Fruit fly (Drosophila melanogaster) whole organism, embryonic: ENCODE data around the gene pps.

Experiments
- CG10147 ChIP-seq: fragments of 200-800 bp; sonication (Bioruptor generic); optimal IDR thresholded peaks from 2 replicates; lab custom pipeline; 2019; ENCODE audit warnings: missing biosample characterization, mild to moderate bottlenecking, missing genetic modification characterization, moderate library complexity
- CG10267 ChIP-seq: fragments of 200-800 bp; sonication (Bioruptor generic); optimal IDR thresholded peaks from 2 replicates; lab custom pipeline; 2018; ENCODE audit warnings: missing biosample characterization, mild to moderate bottlenecking, missing genetic modification characterization, moderate library complexity
- CG11247 ChIP-seq: fragments of 200-800 bp; sonication (Bioruptor generic); IDR thresholded peaks from 2 replicates; pipeline ENCODE4 v1.3.6; 2022; ENCODE audit warnings: missing biosample characterization, missing genetic modification characterization
- CG12942 ChIP-seq: fragments of 200-800 bp; sonication (Bioruptor generic); optimal IDR thresholded peaks from 3 replicates; lab custom pipeline; 2016; ENCODE audit warnings: missing biosample characterization, missing genetic modification characterization
- CG14014 ChIP-seq: fragments of 200-800 bp; sonication (Bioruptor generic); IDR thresholded peaks from 2 replicates; pipeline ENCODE4 v1.3.6; 2022; ENCODE audit warnings: missing biosample characterization, missing genetic modification characterization
- CG16779 ChIP-seq: fragments of 200-800 bp; sonication (Bioruptor generic); IDR thresholded peaks from 2 replicates; pipeline ENCODE4 v1.3.6; 2022; ENCODE audit warnings: missing biosample characterization, missing genetic modification characterization
- CG17359 ChIP-seq: fragments of 200-800 bp; sonication (Bioruptor generic); optimal IDR thresholded peaks from 3 replicates; lab custom pipeline; 2018; ENCODE audit warnings: missing biosample characterization, mild to moderate bottlenecking, missing genetic modification characterization, moderate library complexity
- CG17361 ChIP-seq: fragments of 200-800 bp; sonication (Bioruptor generic); IDR thresholded peaks from 3 replicates; pipeline ENCODE4 v1.3.6; 2022; ENCODE audit warnings: missing biosample characterization, missing genetic modification characterization
- CG2678 ChIP-seq: fragments of 200-800 bp; sonication (Bioruptor generic); optimal IDR thresholded peaks from 3 replicates; lab custom pipeline; 2019; ENCODE audit warnings: missing biosample characterization, mild to moderate bottlenecking, missing genetic modification characterization, moderate library complexity
- CG2889 ChIP-seq: fragments of 200-800 bp; sonication (Bioruptor generic); IDR thresholded peaks from 3 replicates; pipeline ENCODE4 v1.3.6; 2022; ENCODE audit warnings: missing biosample characterization, missing genetic modification characterization
- CG3281 ChIP-seq: fragments of 200-800 bp; sonication (Bioruptor generic); optimal IDR thresholded peaks from 3 replicates; lab custom pipeline; 2017; ENCODE audit warnings: missing biosample characterization, mild to moderate bottlenecking, missing genetic modification characterization
- CG4617 ChIP-seq: fragments of 200-800 bp; sonication (Bioruptor generic); optimal IDR thresholded peaks from 3 replicates; lab custom pipeline; 2016; ENCODE audit warnings: missing biosample characterization, missing genetic modification characterization, borderline replicate concordance
- CG4820 ChIP-seq: fragments of 200-800 bp; sonication (Bioruptor generic); optimal IDR thresholded peaks from 3 replicates; lab custom pipeline; 2016; ENCODE audit warnings: missing biosample characterization, missing genetic modification characterization
- CG6765 ChIP-seq: fragments of 200-800 bp; sonication (Bioruptor generic); optimal IDR thresholded peaks from 3 replicates; lab custom pipeline; 2017; ENCODE audit warnings: missing biosample characterization, mild to moderate bottlenecking, missing genetic modification characterization
- CG7357 ChIP-seq: fragments of 200-800 bp; sonication (Bioruptor generic); IDR thresholded peaks from 3 replicates; pipeline ENCODE4 v1.3.6; 2022; ENCODE audit warnings: missing biosample characterization, missing genetic modification characterization
- CG7556 ChIP-seq: fragments of 200-800 bp; sonication (Bioruptor generic); optimal IDR thresholded peaks from 2 replicates; lab custom pipeline; 2017; ENCODE audit warnings: missing biosample characterization, mild to moderate bottlenecking, missing genetic modification characterization
- CG8089 ChIP-seq: fragments of 200-800 bp; sonication (Bioruptor generic); optimal IDR thresholded peaks from 3 replicates; lab custom pipeline; 2016; ENCODE audit warnings: missing biosample characterization, missing genetic modification characterization
- CG9437 ChIP-seq: fragments of 200-800 bp; sonication (Bioruptor generic); optimal IDR thresholded peaks from 2 replicates; lab custom pipeline; 2018; ENCODE audit warnings: missing biosample characterization, mild to moderate bottlenecking, missing genetic modification characterization
- CG9932 ChIP-seq: fragments of 200-800 bp; sonication (Bioruptor generic); IDR thresholded peaks from 2 replicates; pipeline ENCODE4 v1.3.6; 2022; ENCODE audit warnings: missing biosample characterization, missing genetic modification characterization
- Dek ChIP-seq: fragments of 200-800 bp; sonication (Bioruptor generic); optimal IDR thresholded peaks from 3 replicates; lab custom pipeline; 2019; ENCODE audit warnings: missing biosample characterization, mild to moderate bottlenecking, missing genetic modification characterization, moderate library complexity
- HLHmδ ChIP-seq: fragments of 200-800 bp; sonication (Bioruptor generic); optimal IDR thresholded peaks from 2 replicates; lab custom pipeline; 2018; ENCODE audit warnings: missing biosample characterization, mild to moderate bottlenecking, missing genetic modification characterization, moderate library complexity
- Hey ChIP-seq: fragments of 200-800 bp; sonication (Bioruptor generic); optimal IDR thresholded peaks from 3 replicates; lab custom pipeline; 2018; ENCODE audit warnings: missing biosample characterization, mild to moderate bottlenecking, missing genetic modification characterization
- HmgZ ChIP-seq: fragments of 200-800 bp; sonication (Bioruptor generic); optimal IDR thresholded peaks from 2 replicates; lab custom pipeline; 2018; ENCODE audit warnings: missing biosample characterization, mild to moderate bottlenecking, missing genetic modification characterization
- Hr3 ChIP-seq: fragments of 200-800 bp; sonication (Bioruptor generic); optimal IDR thresholded peaks from 3 replicates; lab custom pipeline; 2016; ENCODE audit warnings: missing biosample characterization, missing genetic modification characterization
- NK7.1 ChIP-seq: fragments of 200-800 bp; sonication (Bioruptor generic); optimal IDR thresholded peaks from 3 replicates; lab custom pipeline; 2016; ENCODE audit warnings: missing biosample characterization, missing genetic modification characterization
- NfI ChIP-seq: fragments of 200-800 bp; sonication (Bioruptor generic); optimal IDR thresholded peaks from 3 replicates; lab custom pipeline; 2018; ENCODE audit warnings: missing biosample characterization, mild to moderate bottlenecking, missing genetic modification characterization, moderate library complexity
- Optix ChIP-seq: fragments of 200-800 bp; sonication (Bioruptor generic); IDR thresholded peaks from 3 replicates; pipeline ENCODE4 v1.3.6; 2022; ENCODE audit warnings: missing biosample characterization, missing genetic modification characterization
- Six4 ChIP-seq: fragments of 200-800 bp; sonication (Bioruptor generic); optimal IDR thresholded peaks from 2 replicates; lab custom pipeline; 2016; ENCODE audit warnings: missing biosample characterization, missing genetic modification characterization
- Sry-δ ChIP-seq: fragments of 200-800 bp; sonication (Bioruptor generic); optimal IDR thresholded peaks from 2 replicates; lab custom pipeline; 2016; ENCODE audit warnings: missing biosample characterization, missing genetic modification characterization
- bigmax ChIP-seq: fragments of 200-800 bp; sonication (Bioruptor generic); optimal IDR thresholded peaks from 2 replicates; lab custom pipeline; 2018; ENCODE audit warnings: missing biosample characterization, mild to moderate bottlenecking, missing genetic modification characterization
- cad ChIP-seq: fragments of >200 bp; optimal IDR thresholded peaks from 2 replicates; lab custom pipeline; 2017; ENCODE audit warnings: missing biosample characterization, missing genetic modification characterization
- croc ChIP-seq: fragments of 200-800 bp; sonication (Bioruptor generic); conservative IDR thresholded peaks from 3 replicates; pipeline ENCODE4 v1.3.6; 2022; ENCODE audit warnings: missing biosample characterization, missing genetic modification characterization
- cwo ChIP-seq: fragments of 200-800 bp; sonication (Bioruptor generic); optimal IDR thresholded peaks from 3 replicates; lab custom pipeline; 2017; ENCODE audit warnings: missing biosample characterization, missing genetic modification characterization, mild to moderate bottlenecking, moderate library complexity, missing genetic modification reagents
- dimm ChIP-seq: fragments of 200-800 bp; sonication (Bioruptor generic); IDR thresholded peaks from 2 replicates; pipeline ENCODE4 v1.3.6; 2022; ENCODE audit warnings: missing biosample characterization, missing genetic modification characterization
- gem ChIP-seq: fragments of 200-800 bp; sonication (Bioruptor generic); optimal IDR thresholded peaks from 2 replicates; lab custom pipeline; 2019; ENCODE audit warnings: missing biosample characterization, mild to moderate bottlenecking, missing genetic modification characterization, moderate library complexity
- jing ChIP-seq: fragments of 200-800 bp; sonication (Bioruptor generic); optimal IDR thresholded peaks from 2 replicates; lab custom pipeline; 2018; ENCODE audit warnings: missing biosample characterization, mild to moderate bottlenecking, missing genetic modification characterization
- kah ChIP-seq: fragments of 200-800 bp; sonication (Bioruptor generic); optimal IDR thresholded peaks from 2 replicates; lab custom pipeline; 2018; ENCODE audit warnings: missing biosample characterization, mild to moderate bottlenecking, missing genetic modification characterization
- oc ChIP-seq: fragments of 200-800 bp; sonication (Bioruptor generic); optimal IDR thresholded peaks from 2 replicates; lab custom pipeline; 2018; ENCODE audit warnings: missing biosample characterization, mild to moderate bottlenecking, missing genetic modification characterization, moderate library complexity
- p53 ChIP-seq: fragments of 200-800 bp; sonication (Bioruptor generic); optimal IDR thresholded peaks from 2 replicates; lab custom pipeline; 2016; ENCODE audit warnings: missing biosample characterization, missing genetic modification characterization
- prd ChIP-seq, 3 experiments: fragments of >200 bp in 2 of 3; fragments of 200-800 bp in 1 of 3; sonication (Bioruptor generic) in 1 of 3; optimal IDR thresholded peaks in 2 of 3; IDR thresholded peaks in 1 of 3; 2 replicates in 2 of 3; 3 replicates in 1 of 3; pipeline versions ENCODE4 v1.3.6 to Lab custom; 2017 to 2022; ENCODE audit warnings: missing biosample characterization in 1 of 3, missing genetic modification characterization in 1 of 3
- ranshi ChIP-seq: fragments of 200-800 bp; sonication (Bioruptor generic); IDR thresholded peaks from 2 replicates; pipeline ENCODE4 v1.3.6; 2022; ENCODE audit warnings: missing biosample characterization, missing genetic modification characterization
- scrt ChIP-seq: fragments of 200-800 bp; sonication (Bioruptor generic); optimal IDR thresholded peaks from 2 replicates; lab custom pipeline; 2018; ENCODE audit warnings: missing biosample characterization, mild to moderate bottlenecking, missing genetic modification characterization, moderate library complexity
- sisA ChIP-seq: fragments of 200-800 bp; sonication (Bioruptor generic); IDR thresholded peaks from 2 replicates; pipeline ENCODE4 v1.3.6; 2022; ENCODE audit warnings: missing biosample characterization, missing genetic modification characterization
- ssp ChIP-seq: fragments of 200-800 bp; sonication (Bioruptor generic); IDR thresholded peaks from 2 replicates; pipeline ENCODE4 v1.3.6; 2022; ENCODE audit warnings: missing biosample characterization, missing genetic modification characterization
- tap ChIP-seq: fragments of 200-800 bp; optimal IDR thresholded peaks from 3 replicates; lab custom pipeline; 2019; ENCODE audit warnings: missing biosample characterization, mild to moderate bottlenecking, missing genetic modification characterization, moderate library complexity
- tna ChIP-seq: fragments of 200-800 bp; sonication (Bioruptor generic); IDR thresholded peaks from 2 replicates; pipeline ENCODE4 v1.3.6; 2022; ENCODE audit warnings: missing biosample characterization, missing genetic modification characterization; ENCODE audit not compliant: partially characterized antibody
- zen2 ChIP-seq: fragments of 200-800 bp; sonication (Bioruptor generic); IDR thresholded peaks from 3 replicates; pipeline ENCODE4 v1.3.6; 2022; ENCODE audit warnings: missing biosample characterization, missing genetic modification characterization; ENCODE audit not compliant: partially characterized antibody
- zf30C ChIP-seq: fragments of 200-800 bp; sonication (Bioruptor generic); optimal IDR thresholded peaks from 3 replicates; lab custom pipeline; 2018; ENCODE audit warnings: missing biosample characterization, mild to moderate bottlenecking, missing genetic modification characterization

Gene pps

DNA sequence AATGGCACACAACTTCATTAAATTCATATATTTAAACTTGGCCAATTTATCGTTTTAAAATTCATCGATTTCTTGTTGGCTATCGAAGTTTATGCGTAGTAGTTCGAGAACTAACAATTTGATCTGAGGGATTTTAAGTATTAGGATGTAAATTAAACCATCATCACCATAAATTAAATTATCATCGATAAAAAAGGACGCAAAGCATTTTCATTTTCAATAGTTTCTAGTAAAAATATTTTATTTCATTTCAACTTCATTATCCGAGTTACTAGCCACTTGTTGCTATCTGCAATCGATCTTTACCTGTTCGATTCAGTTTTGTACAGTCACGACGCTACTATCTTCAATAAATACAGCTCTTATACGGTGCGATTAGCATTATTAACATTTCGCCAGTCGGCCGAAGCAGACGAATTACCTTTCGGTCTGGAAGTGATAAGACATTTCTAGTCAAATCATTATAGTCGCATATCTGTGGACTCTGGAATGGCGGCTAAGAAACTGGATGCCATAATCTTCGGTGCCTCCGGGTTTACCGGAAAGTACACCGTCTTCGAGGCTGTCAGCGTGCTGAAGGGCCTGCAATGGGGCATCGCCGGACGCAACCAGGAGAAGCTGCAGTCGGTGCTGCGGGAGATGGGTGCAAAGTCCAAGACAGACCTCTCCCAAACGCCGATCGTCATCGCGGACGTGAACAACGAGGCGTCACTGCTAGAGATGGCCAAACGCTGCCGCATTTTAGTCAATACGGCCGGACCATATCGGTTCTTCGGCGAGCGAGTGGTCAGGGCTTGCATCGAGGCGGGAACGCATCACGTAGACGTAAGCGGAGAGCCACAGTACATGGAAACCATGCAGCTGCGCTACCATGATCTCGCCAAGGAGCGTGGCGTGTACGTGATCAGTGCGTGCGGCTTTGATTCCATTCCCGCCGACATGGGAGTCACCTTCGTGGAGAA, 7.1 kb upstream of the pps start, which contains the start of gene CG5167 (continued):
- TF ChIP-seq zf30C (no peak), CG4820 (GFP tag; lab: Kevin White, UChicago) (peak; percentile 99), prd (optimal IDR thresholded peaks at IDR 0.05; lab: Kevin White, UChicago) (no peak), prd (GFP tag; IDR thresholded peaks at IDR 0.05; lab: Robert Waterston, UW) (no peak), cad (GFP tag; lab: Kevin White, UChicago) (no peak), CG9932 (GFP tag; lab: Robert Waterston, UW) (no peak), gem (peak; percentile 78), bigmax (GFP tag; lab: Kevin White, UChicago) (no peak), CG8089 (GFP tag; lab: Kevin White, UChicago) (no peak), CG2678 (tag; lab: Kevin White, UChicago) (peak; percentile 61), CG14014 (GFP tag; lab: Robert Waterston, UW) (no peak), Sry-δ (GFP tag; lab: Kevin White, UChicago) (peak; percentile 45), zen2 (GFP tag; lab: Robert Waterston, UW) (no peak), CG12942 (GFP tag; lab: Kevin White, UChicago) (peak; percentile 18), CG10267 (tag; lab: Kevin White, UChicago) (peak; percentile 64), scrt (GFP tag; lab: Kevin White, UChicago) (peak; percentile 27), CG16779 (no peak), NK7.1 (GFP tag; lab: Kevin White, UChicago) (no peak), Six4 (GFP tag; lab: Kevin White, UChicago) (no peak), HmgZ (tag; lab: Kevin White, UChicago) (no peak), CG9437 (peak; percentile 85), CG11247 (GFP tag; lab: Robert Waterston, UW) (no peak), HLHmδ (GFP tag; lab: Kevin White, UChicago) (no peak), Optix (no peak), CG17359 (tag; lab: Kevin White, UChicago) (peak; percentile 49), dimm (GFP tag; lab: Robert Waterston, UW) (no peak), CG6765 (GFP tag; lab: Kevin White, UChicago) (peak; percentile 44), jing (no peak), Dek (peak; percentile 47), tna (GFP tag; lab: Robert Waterston, UW) (no peak), CG10147 (GFP tag; lab: Kevin White, UChicago) (peak; percentile 25), CG17361 (peak; percentile 38; the same call in 1 of the 3 replicates), Hey (tag; lab: Kevin White, UChicago) (no peak), CG2889 (GFP tag; lab: Robert Waterston, UW) (no peak), CG7556 (peak; percentile 19), cwo (GFP tag; lab: Kevin White, UChicago) (no peak), CG3281 (peak; percentile 24), CG4617 (GFP tag; lab: Kevin White, UChicago) (no peak), tap (tag; lab: Kevin White, UChicago) (peak; percentile 60), CG7357 (GFP tag; lab: Robert Waterston, UW) (no peak), ssp (GFP tag; lab: Robert Waterston, UW) (no peak), croc (GFP tag; lab: Robert Waterston, UW) (no peak), ranshi (GFP tag; lab: Robert Waterston, UW) (no peak), oc (no peak), kah (GFP tag; lab: Kevin White, UChicago) (peak; percentile 66), NfI (GFP tag; lab: Kevin White, UChicago) (no peak), sisA (no peak), Hr3 (GFP tag; lab: Kevin White, UChicago) (no peak), p53 (GFP tag; lab: Kevin White, UChicago) (no peak)
